Worm (Caenorhabditis elegans): Measurements from ENCODE around the gene fkb-4.

The fkb-4 gene

ce11 chrV:12788451-12788850, 1.5 kb upstream of the fkb-4 start, which contains the start of gene srbc-44:
srbc-44 (minus strand) TSS chrV:12788551.
- TF ChIP-seq pha-4 (tag; optimal IDR thresholded peaks at IDR 0.05) (no peak), akir-1 (GFP tag; optimal IDR thresholded peaks at IDR 0.05) (no peak), F52B5.7 (tag; optimal IDR thresholded peaks at IDR 0.05) (no peak), ZK185.1 (tag; optimal IDR thresholded peaks at IDR 0.05; ENCODE audit: poor library complexity, severe bottlenecking) (no peak), let-607 (tag; optimal IDR thresholded peaks at IDR 0.05) (no peak), snpc-1.3 (tag; optimal IDR thresholded peaks at IDR 0.05; ENCODE audit: insufficient read depth) (no peak), dpff-1 (tag; optimal IDR thresholded peaks at IDR 0.05) (no peak), T07F8.4 (tag; optimal IDR thresholded peaks at IDR 0.05) (no peak), B0035.1 (tag; optimal IDR thresholded peaks at IDR 0.05) (no peak), tbp1 (GFP tag; optimal IDR thresholded peaks at IDR 0.05) (no peak), ztf-6 (GFP tag; IDR thresholded peaks at IDR 0.05) (no peak), F33H1.4 (GFP tag; IDR thresholded peaks at IDR 0.05) (no peak), bed-2 (GFP tag; IDR thresholded peaks at IDR 0.05) (no peak), ztf-3 (GFP tag; optimal IDR thresholded peaks at IDR 0.05) (no peak), nhr-120 (GFP tag; IDR thresholded peaks at IDR 0.05) (no peak), B0261.1 (tag; optimal IDR thresholded peaks at IDR 0.05) (no peak)

DNA sequence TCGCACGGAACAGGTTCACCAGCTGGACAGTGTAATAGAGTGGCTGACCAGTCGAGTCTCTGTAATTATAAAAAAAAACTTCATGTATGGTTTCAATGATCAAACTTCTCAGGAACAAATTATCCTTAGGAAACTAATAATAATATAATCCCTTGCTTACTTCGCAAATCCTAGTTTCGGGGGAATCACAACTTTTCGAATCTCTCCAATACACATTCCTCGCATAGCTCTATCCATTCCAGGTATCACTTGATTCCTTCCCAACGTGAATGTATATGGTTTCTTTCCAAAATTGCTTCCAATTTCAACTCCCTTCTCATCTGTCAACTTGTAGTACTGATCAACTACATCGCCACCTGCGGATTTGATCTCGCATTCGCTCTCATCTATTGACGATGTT, 586 bp downstream of the fkb-4 start:
- TF ChIP-seq Y79H2A.3 (GFP tag; conservative IDR thresholded peaks at IDR 0.05) (no peak), F52B5.7 (tag; optimal IDR thresholded peaks at IDR 0.05) (no peak), cebp-1 (GFP tag; IDR thresholded peaks at IDR 0.05) (no peak), cebp-1 (tag; optimal IDR thresholded peaks at IDR 0.05) (no peak), F22D6.2 (tag; optimal IDR thresholded peaks at IDR 0.05) (no peak), attf-5 (GFP tag; optimal IDR thresholded peaks at IDR 0.05) (no peak), nfyb-1 (GFP tag; IDR thresholded peaks at IDR 0.05) (no peak), Y95B8A.8 (GFP tag; IDR thresholded peaks at IDR 0.05) (no peak), sptf-2 (GFP tag; optimal IDR thresholded peaks at IDR 0.05) (no peak), T07F8.4 (tag; optimal IDR thresholded peaks at IDR 0.05) (no peak), ets-4 (GFP tag; optimal IDR thresholded peaks at IDR 0.05) (no peak), hmg-20 (GFP tag; IDR thresholded peaks at IDR 0.05) (no peak), D2030.7 (GFP tag; IDR thresholded peaks at IDR 0.05) (no peak), snpc-1.1 (tag; optimal IDR thresholded peaks at IDR 0.05; ENCODE audit: insufficient read depth) (no peak), F10E7.11 (tag; optimal IDR thresholded peaks at IDR 0.05) (no peak), F57C9.4 (tag; optimal IDR thresholded peaks at IDR 0.05) (no peak), B0336.3 (GFP tag; IDR thresholded peaks at IDR 0.05) (no peak), lag-1 (GFP tag; IDR thresholded peaks at IDR 0.05) (no peak), ztf-26 (tag; optimal IDR thresholded peaks at IDR 0.05) (no peak), K11D2.4 (GFP tag; IDR thresholded peaks at IDR 0.05) (no peak)

- TF ChIP-seq mes-4 (tag; optimal IDR thresholded peaks at IDR 0.05) = no peak
- TF ChIP-seq snpc-4 (GFP tag; optimal IDR thresholded peaks at IDR 0.05) = no peak
- no peak for TF ChIP-seq snpc-4 (tag; optimal IDR thresholded peaks at IDR 0.05)
- TF ChIP-seq ZK185.1 (tag; optimal IDR thresholded peaks at IDR 0.05; ENCODE audit: poor library complexity, severe bottlenecking) = no peak
- TF ChIP-seq ceh-58 (GFP tag; IDR thresholded peaks at IDR 0.05) = no peak
- no peak for TF ChIP-seq rpc-1 (optimal IDR thresholded peaks at IDR 0.05)
- TF ChIP-seq rpc-1 (tag; optimal IDR thresholded peaks at IDR 0.05) = no peak
- TF ChIP-seq lsl-1 (GFP tag; optimal IDR thresholded peaks at IDR 0.05) = no peak
- no peak for TF ChIP-seq ztf-22 (GFP tag; optimal IDR thresholded peaks at IDR 0.05)
- TF ChIP-seq aptf-3 (GFP tag; IDR thresholded peaks at IDR 0.05) = no peak
- TF ChIP-seq egrh-3 (GFP tag; IDR thresholded peaks at IDR 0.05) = no peak
- no peak for TF ChIP-seq somi-1 (GFP tag; optimal IDR thresholded peaks at IDR 0.05)
- TF ChIP-seq nfya-1 (tag; optimal IDR thresholded peaks at IDR 0.05; ENCODE audit: borderline replicate concordance, insufficient read depth) = no peak
- no peak for TF ChIP-seq ceh-40 (GFP tag; IDR thresholded peaks at IDR 0.05)
- no peak for TF ChIP-seq nhr-80 (tag; optimal IDR thresholded peaks at IDR 0.05)
Measured at ce11 chrV:12784861-12785260, 2.1 kb downstream of the fkb-4 start, which contains the start of gene sre-20. sre-20 (minus strand) TSS chrV:12784961.

All from whole organism, young adult.